Worm (Caenorhabditis elegans): Measurements from ENCODE around the gene M02E1.1.

The M02E1.1 gene

DNA sequence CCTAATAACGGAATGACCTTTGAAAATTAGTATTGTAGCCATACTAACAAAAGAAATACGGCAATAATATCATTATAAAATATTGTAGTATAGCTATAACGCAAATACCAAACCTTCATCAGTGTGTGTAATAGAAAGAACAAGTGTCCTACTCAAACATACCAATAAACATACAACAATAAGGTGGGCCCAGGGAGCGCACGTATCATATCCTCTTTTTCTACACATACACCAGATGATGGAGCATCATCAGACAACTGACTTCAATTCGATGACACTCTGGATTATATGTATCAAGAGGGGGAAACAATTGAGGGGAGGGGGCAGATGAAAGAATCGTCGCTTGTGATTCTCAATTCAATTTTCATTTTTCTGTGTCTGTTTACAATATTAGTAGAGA, 25.7 kb upstream of the M02E1.1 start:
- peak; percentile 78 for TF ChIP-seq hlh-1 (tag; optimal IDR thresholded peaks at IDR 0.05)
- no peak for TF ChIP-seq ceh-43 (GFP tag; optimal IDR thresholded peaks at IDR 0.05)

- TF ChIP-seq M03D4.4 (tag; optimal IDR thresholded peaks at IDR 0.05) (no peak), nhr-237 (tag; optimal IDR thresholded peaks at IDR 0.05) (no peak), lin-32 (GFP tag; optimal IDR thresholded peaks at IDR 0.05) (no peak), nhr-12 (tag; optimal IDR thresholded peaks at IDR 0.05) (no peak), ceh-43 (GFP tag; optimal IDR thresholded peaks at IDR 0.05) (no peak)
These were observed 24.4 kb upstream of the M02E1.1 start, which contains the start of gene gcp-2.1 for ce11 chrX:301530-301929. Gene gcp-2.1, plus strand, starts transcription at chrX:301830.

DNA sequence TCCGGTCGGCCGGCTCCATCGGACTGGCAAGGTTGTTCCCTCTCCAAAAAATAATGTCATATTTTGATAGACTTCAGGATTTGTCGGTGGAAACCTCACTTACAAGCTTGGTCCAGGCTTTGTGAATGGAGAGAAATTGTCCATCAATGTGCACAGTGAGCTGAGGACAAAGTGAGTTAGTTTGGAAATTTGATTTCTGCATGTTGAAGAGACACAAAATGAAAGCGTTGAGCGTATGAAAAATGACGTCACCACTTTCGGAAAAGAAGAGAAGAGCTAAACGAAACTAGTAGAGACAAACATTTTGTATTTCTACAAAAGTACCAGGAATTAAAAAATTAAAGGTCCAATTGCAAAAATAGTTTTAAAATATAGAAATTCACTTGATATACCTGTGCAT, 20.9 kb upstream of the M02E1.1 start:
- TF ChIP-seq ces-1 (GFP tag; optimal IDR thresholded peaks at IDR 0.05) (peak; percentile 92), unc-120 (tag; optimal IDR thresholded peaks at IDR 0.05; ENCODE audit: poor library complexity, severe bottlenecking) (no peak), mls-2 (tag; optimal IDR thresholded peaks at IDR 0.05) (no peak), unc-39 (tag; optimal IDR thresholded peaks at IDR 0.05) (no peak), elt-3 (tag; optimal IDR thresholded peaks at IDR 0.05) (no peak)

ce11 chrX:309076-309475, 16.8 kb upstream of the M02E1.1 start:
- TF ChIP-seq zip-8 (tag; optimal IDR thresholded peaks at IDR 0.05) (no peak), ces-1 (GFP tag; optimal IDR thresholded peaks at IDR 0.05) (peak; percentile 66), ceh-39 (tag; optimal IDR thresholded peaks at IDR 0.05) (no peak), tbx-8 (GFP tag; optimal IDR thresholded peaks at IDR 0.05) (no peak), pha-4 (tag; optimal IDR thresholded peaks at IDR 0.05) (no peak), bed-3 (GFP tag; optimal IDR thresholded peaks at IDR 0.05) (no peak)

DNA sequence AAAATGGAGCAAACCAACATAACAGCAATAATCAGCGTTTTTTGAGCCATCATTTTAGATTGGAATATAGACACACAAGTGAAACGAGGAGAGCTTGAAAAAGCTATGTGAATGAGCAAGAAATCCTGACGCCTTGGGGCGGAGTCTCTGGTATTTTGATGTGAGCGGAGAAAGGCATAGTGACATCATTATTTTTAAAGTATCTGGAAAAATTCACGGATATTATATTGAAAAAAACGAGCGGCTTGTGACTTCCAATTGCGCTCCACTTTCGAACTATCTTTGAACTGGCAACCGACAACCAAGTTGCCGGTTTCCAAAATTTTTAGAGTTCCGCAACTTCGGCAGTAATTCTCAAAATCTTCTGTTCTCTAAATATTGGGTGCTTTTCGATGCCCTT, 14.7 kb upstream of the M02E1.1 start, which contains the start of gene nlp-64:
Gene nlp-64 (minus strand): TSS at position 101 of the 400 bp plus-strand sequence.
- TF ChIP-seq mep-1 (tag; optimal IDR thresholded peaks at IDR 0.05) (no peak), drap-1 (GFP tag; optimal IDR thresholded peaks at IDR 0.05) (no peak), nhr-12 (tag; optimal IDR thresholded peaks at IDR 0.05) (no peak), nhr-237 (tag; optimal IDR thresholded peaks at IDR 0.05) (no peak), ceh-39 (tag; optimal IDR thresholded peaks at IDR 0.05) (no peak), tbx-8 (GFP tag; optimal IDR thresholded peaks at IDR 0.05) (no peak), ces-1 (GFP tag; optimal IDR thresholded peaks at IDR 0.05) (no peak), ceh-83 (GFP tag; optimal IDR thresholded peaks at IDR 0.05) (no peak), flh-1 (GFP tag; optimal IDR thresholded peaks at IDR 0.05) (no peak), ham-2 (GFP tag; optimal IDR thresholded peaks at IDR 0.05) (no peak), nhr-2 (tag; optimal IDR thresholded peaks at IDR 0.05) (no peak), unc-120 (tag; optimal IDR thresholded peaks at IDR 0.05; ENCODE audit: poor library complexity, severe bottlenecking) (no peak), lin-32 (GFP tag; optimal IDR thresholded peaks at IDR 0.05) (no peak), mls-2 (tag; optimal IDR thresholded peaks at IDR 0.05) (no peak), M03D4.4 (tag; optimal IDR thresholded peaks at IDR 0.05) (no peak), ceh-43 (GFP tag; optimal IDR thresholded peaks at IDR 0.05) (no peak)

- no peak for TF ChIP-seq cnd-1 (tag; optimal IDR thresholded peaks at IDR 0.05)
- TF ChIP-seq nhr-12 (tag; optimal IDR thresholded peaks at IDR 0.05): no peak
- no peak for TF ChIP-seq nhr-76 (tag; optimal IDR thresholded peaks at IDR 0.05)
- no peak for TF ChIP-seq sptf-1 (tag; optimal IDR thresholded peaks at IDR 0.05)
- TF ChIP-seq zip-8 (tag; optimal IDR thresholded peaks at IDR 0.05): no peak
- TF ChIP-seq snpc-4 (tag; optimal IDR thresholded peaks at IDR 0.05): no peak
- no peak for TF ChIP-seq lsy-2 (tag; optimal IDR thresholded peaks at IDR 0.05)
- TF ChIP-seq ceh-43 (GFP tag; optimal IDR thresholded peaks at IDR 0.05): no peak
- no peak for TF ChIP-seq M03D4.4 (tag; optimal IDR thresholded peaks at IDR 0.05)
- TF ChIP-seq unc-39 (tag; optimal IDR thresholded peaks at IDR 0.05): no peak
- TF ChIP-seq sem-2 (GFP tag; optimal IDR thresholded peaks at IDR 0.05): no peak
- TF ChIP-seq ztf-11 (tag; optimal IDR thresholded peaks at IDR 0.05): no peak
- TF ChIP-seq ceh-83 (GFP tag; optimal IDR thresholded peaks at IDR 0.05): no peak
- TF ChIP-seq hlh-1 (tag; optimal IDR thresholded peaks at IDR 0.05): no peak
These were observed 13.7 kb upstream of the M02E1.1 start for ce11 chrX:312238-312637.
